Fruit fly (Drosophila melanogaster): Measurements from ENCODE around the gene CG2909.

DNA sequence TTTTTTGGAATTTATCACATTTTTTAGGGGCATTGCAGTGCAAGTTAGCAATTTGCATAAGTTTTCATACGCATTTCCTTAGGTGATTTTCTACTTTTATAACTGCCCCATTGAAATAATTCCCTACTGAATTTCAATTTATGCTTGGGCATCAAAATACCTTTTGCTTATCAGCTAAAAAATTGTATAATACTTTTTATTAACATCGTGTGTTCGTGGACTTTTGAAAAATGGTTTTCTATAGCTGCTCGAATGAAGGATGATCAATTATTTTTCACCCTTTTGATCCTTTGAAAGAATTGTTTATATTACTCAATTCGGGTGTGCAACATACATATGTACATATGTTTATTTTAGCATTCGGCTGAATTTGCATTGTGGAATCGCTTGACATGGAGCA is 35.9 kb downstream of the CG2909 start:
- TF ChIP-seq Ets98B (GFP tag; IDR thresholded peaks at IDR 0.05), result no peak
- no peak for TF ChIP-seq CG34367 (tag; optimal IDR thresholded peaks at IDR 0.05)

All from whole organism, pupa.